Fruit fly (Drosophila melanogaster) whole organism, embryonic: ENCODE measurements around the gene CG18858.

ENCODE experiments used
- ATbp ChIP-seq: fragments of 200-800 bp; sonication (Bioruptor generic); optimal IDR thresholded peaks from 2 replicates; lab custom pipeline; 2017; ENCODE audit warnings: missing biosample characterization, mild to moderate bottlenecking, missing genetic modification characterization, missing genetic modification reagents
- CG15696 ChIP-seq: fragments of 200-800 bp; sonication (Bioruptor generic); optimal IDR thresholded peaks from 2 replicates; lab custom pipeline; 2019; ENCODE audit warnings: missing biosample characterization, mild to moderate bottlenecking, missing genetic modification characterization, moderate library complexity
- CG2129 ChIP-seq: fragments of 200-800 bp; sonication (Bioruptor generic); IDR thresholded peaks from 2 replicates; pipeline ENCODE4 v1.3.6; 2022; ENCODE audit warnings: missing biosample characterization, missing genetic modification characterization; ENCODE audit not compliant: partially characterized antibody
- CG9437 ChIP-seq: fragments of 200-800 bp; sonication (Bioruptor generic); optimal IDR thresholded peaks from 2 replicates; lab custom pipeline; 2018; ENCODE audit warnings: missing biosample characterization, mild to moderate bottlenecking, missing genetic modification characterization
- Fer3 ChIP-seq: fragments of 200-800 bp; sonication (Bioruptor generic); optimal IDR thresholded peaks from 2 replicates; lab custom pipeline; 2018; ENCODE audit warnings: missing biosample characterization, mild to moderate bottlenecking, missing genetic modification characterization, moderate library complexity
- Nf-YB ChIP-seq: fragments of 200-800 bp; sonication (Bioruptor generic); optimal IDR thresholded peaks from 3 replicates; lab custom pipeline; 2019; ENCODE audit warnings: missing biosample characterization, mild to moderate bottlenecking, missing genetic modification characterization, moderate library complexity
- amos ChIP-seq: fragments of 200-800 bp; sonication (Bioruptor generic); IDR thresholded peaks from 2 replicates; pipeline ENCODE4 v1.3.6; 2022; ENCODE audit warnings: missing biosample characterization, missing genetic modification characterization; ENCODE audit not compliant: partially characterized antibody
- bbx ChIP-seq: fragments of 200-800 bp; sonication (Bioruptor generic); IDR thresholded peaks from 2 replicates; pipeline ENCODE4 v1.3.6; 2022; ENCODE audit warnings: missing biosample characterization, missing genetic modification characterization; ENCODE audit not compliant: partially characterized antibody
- dysf ChIP-seq: fragments of 200-800 bp; sonication (Bioruptor generic); IDR thresholded peaks from 3 replicates; pipeline ENCODE4 v1.3.6; 2022; ENCODE audit warnings: missing biosample characterization, missing genetic modification characterization
- ranshi ChIP-seq: fragments of 200-800 bp; sonication (Bioruptor generic); IDR thresholded peaks from 2 replicates; pipeline ENCODE4 v1.3.6; 2022; ENCODE audit warnings: missing biosample characterization, missing genetic modification characterization

DNA sequence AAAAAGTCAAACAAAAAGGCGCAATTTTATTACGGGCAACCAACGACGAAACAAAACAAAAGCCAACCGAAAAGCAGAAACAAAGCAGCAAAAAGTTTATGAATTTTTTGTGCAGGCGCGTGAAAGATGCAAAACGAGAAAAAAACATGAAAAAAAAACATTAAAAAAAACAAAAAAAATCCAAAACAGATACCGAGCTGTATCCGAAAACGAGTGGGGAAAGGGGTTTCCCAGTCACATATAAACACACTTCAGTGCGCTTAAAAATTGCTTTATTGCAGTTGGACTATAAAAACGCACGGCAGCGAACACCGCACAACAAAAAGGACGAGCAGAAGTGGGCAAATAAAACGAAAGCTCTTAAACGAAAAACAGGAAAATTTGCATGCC, 27.9 kb upstream of the CG18858 start:
- no peak for TF ChIP-seq dysf (GFP tag; lab: Robert Waterston, UW)
- TF ChIP-seq Fer3 = no peak
- TF ChIP-seq Nf-YB (GFP tag; lab: Kevin White, UChicago) = no peak
- TF ChIP-seq amos (GFP tag; lab: Robert Waterston, UW) = no peak
- TF ChIP-seq CG2129 = no peak
- TF ChIP-seq bbx (GFP tag; lab: Robert Waterston, UW) = no peak
- TF ChIP-seq CG15696 (tag; lab: Kevin White, UChicago) = no peak
- TF ChIP-seq ATbp = no peak
- no peak for TF ChIP-seq CG9437
- TF ChIP-seq ranshi = no peak
